Worm (Caenorhabditis elegans) whole organism, L1 larva: ENCODE results near the gene flp-15.
A peak's percentile ranks its signal among the peaks of the same experiment; 100 is the strongest.

Experiments
- C04F5.9 ChIP-seq: sonication (generic microtip); optimal IDR thresholded peaks from 2 replicates; lab custom pipeline; 2016; ENCODE audit warnings: missing genetic modification characterization, missing compliant biosample characterization
- C34B4.2 ChIP-seq: sonication (generic microtip); optimal IDR thresholded peaks from 2 replicates; lab custom pipeline; 2017; ENCODE audit warnings: mild to moderate bottlenecking, missing genetic modification characterization, missing compliant biosample characterization
- F16B12.6 ChIP-seq: fragments of 150-350 bp; optimal IDR thresholded peaks from 2 replicates; lab custom pipeline; 2014; ENCODE audit warnings: missing biosample characterization, missing genetic modification characterization
- aha-1 ChIP-seq: fragments of 150-350 bp; optimal IDR thresholded peaks from 2 replicates; lab custom pipeline; 2014; ENCODE audit warnings: missing biosample characterization, missing genetic modification characterization
- alr-1 ChIP-seq: fragments of 200-800 bp; sonication (Bioruptor generic); optimal IDR thresholded peaks from 2 replicates; lab custom pipeline; 2018; ENCODE audit warnings: borderline replicate concordance, mild to moderate bottlenecking, missing genetic modification characterization, missing compliant biosample characterization
- aly-2 ChIP-seq: fragments of 150-350 bp; optimal IDR thresholded peaks from 2 replicates; lab custom pipeline; 2014; ENCODE audit warnings: missing biosample characterization, missing genetic modification characterization
- ama-1 ChIP-seq: fragments of 150-350 bp; optimal IDR thresholded peaks from 2 replicates; lab custom pipeline; 2014
- ceh-63 ChIP-seq: fragments of 200-800 bp; sonication (Bioruptor generic); optimal IDR thresholded peaks from 2 replicates; lab custom pipeline; 2018; ENCODE audit warnings: mild to moderate bottlenecking, missing genetic modification characterization, missing compliant biosample characterization
- ceh-88 ChIP-seq: fragments of 200-800 bp; sonication (Bioruptor generic); IDR thresholded peaks from 2 replicates; pipeline ENCODE4 v1.3.6; 2022; ENCODE audit warnings: missing genetic modification characterization, missing compliant biosample characterization
- ces-1 ChIP-seq: fragments of 150-350 bp; optimal IDR thresholded peaks from 2 replicates; lab custom pipeline; 2014; ENCODE audit warnings: missing biosample characterization, missing genetic modification reagents, missing genetic modification characterization
- dsc-1 ChIP-seq: sonication (generic microtip); optimal IDR thresholded peaks from 2 replicates; lab custom pipeline; 2016; ENCODE audit warnings: mild to moderate bottlenecking, missing genetic modification characterization, missing compliant biosample characterization
- efl-1 ChIP-seq, 4 experiments: fragments of 150-350 bp; optimal IDR thresholded peaks in 3 of 4; peaks in 1 of 4; 1 replicate in 1 of 4; 2 replicates in 3 of 4; lab custom pipeline; 2014; ENCODE audit warnings: missing biosample characterization in 2 of 4, missing genetic modification characterization in 2 of 4, missing genetic modification reagents in 2 of 4
- efl-3 ChIP-seq: fragments of 200-800 bp; sonication (Bioruptor generic); optimal IDR thresholded peaks from 2 replicates; lab custom pipeline; 2018; ENCODE audit warnings: mild to moderate bottlenecking, missing genetic modification characterization, missing compliant biosample characterization
- egl-13 ChIP-seq: sonication (generic microtip); optimal IDR thresholded peaks from 2 replicates; lab custom pipeline; 2016; ENCODE audit warnings: missing genotype, missing genetic modification reagents, missing genetic modification characterization, missing compliant biosample characterization
- elt-3 ChIP-seq, 6 experiments: fragments of 150-350 bp in 1 of 6; sonication (generic microtip); optimal IDR thresholded peaks; 2 replicates each; lab custom pipeline; 2017 to 2018; ENCODE audit warnings: missing biosample characterization in 6 of 6, missing genetic modification characterization in 6 of 6, inconsistent platforms in 1 of 6
- ets-5 ChIP-seq: fragments of 200-800 bp; sonication (Bioruptor generic); IDR thresholded peaks from 2 replicates; pipeline ENCODE4 v1.3.6; 2022; ENCODE audit warnings: missing genetic modification characterization, missing compliant biosample characterization
- fos-1 ChIP-seq: fragments of 150-350 bp; optimal IDR thresholded peaks from 2 replicates; lab custom pipeline; 2014; ENCODE audit warnings: missing biosample characterization, missing genetic modification characterization
- grh-1 ChIP-seq: fragments of 200-800 bp; sonication (Bioruptor generic); IDR thresholded peaks from 2 replicates; pipeline ENCODE4 v1.3.6; 2022; ENCODE audit warnings: missing genetic modification reagents, missing genetic modification characterization, missing compliant biosample characterization
- hlh-4 ChIP-seq: sonication (generic microtip); optimal IDR thresholded peaks from 2 replicates; lab custom pipeline; 2016; ENCODE audit warnings: mild to moderate bottlenecking, missing genetic modification characterization, missing compliant biosample characterization
- isw-1 ChIP-seq: fragments of 200-800 bp; sonication (Bioruptor generic); IDR thresholded peaks from 2 replicates; pipeline ENCODE4 v1.3.6; 2022; ENCODE audit warnings: missing genetic modification characterization, missing compliant biosample characterization
- jun-1 ChIP-seq: fragments of 150-350 bp; optimal IDR thresholded peaks from 2 replicates; lab custom pipeline; 2014; ENCODE audit warnings: missing biosample characterization, missing genetic modification reagents, missing genetic modification characterization
- lin-14 ChIP-seq: fragments of 200-800 bp; sonication (Bioruptor generic); optimal IDR thresholded peaks from 2 replicates; lab custom pipeline; 2018; ENCODE audit warnings: mild to moderate bottlenecking, missing genetic modification characterization, moderate library complexity, missing compliant biosample characterization
- lin-15B ChIP-seq: fragments of 150-350 bp; sonication (generic microtip); optimal IDR thresholded peaks from 3 replicates; lab custom pipeline; 2014; ENCODE audit warnings: missing biosample characterization, missing genetic modification characterization
- lin-35 ChIP-seq, 2 experiments: fragments of 150-350 bp; optimal IDR thresholded peaks; 2 replicates each; lab custom pipeline; 2014; ENCODE audit warnings: missing biosample characterization in 2 of 2, missing genetic modification characterization in 2 of 2, missing genetic modification reagents in 2 of 2
- lin-39 ChIP-seq: fragments of 150-350 bp; optimal IDR thresholded peaks from 2 replicates; lab custom pipeline; 2014; ENCODE audit warnings: missing biosample characterization, missing genetic modification reagents, missing genetic modification characterization
- lir-3 ChIP-seq: sonication (generic microtip); optimal IDR thresholded peaks from 2 replicates; lab custom pipeline; 2016; ENCODE audit warnings: mild to moderate bottlenecking, missing genetic modification characterization, moderate library complexity, missing compliant biosample characterization; ENCODE audit not compliant: poor library complexity
- lsy-2 ChIP-seq, 2 experiments: fragments of 150-350 bp; optimal IDR thresholded peaks; 2 replicates each; lab custom pipeline; 2014; ENCODE audit warnings: missing biosample characterization in 2 of 2, missing genetic modification characterization in 2 of 2
- mab-9 ChIP-seq: fragments of 200-800 bp; sonication (Bioruptor generic); IDR thresholded peaks from 2 replicates; pipeline ENCODE4 v1.3.6; 2022; ENCODE audit warnings: missing genetic modification reagents, missing genetic modification characterization, missing compliant biosample characterization
- mdl-1 ChIP-seq, 2 experiments: fragments of 150-350 bp; optimal IDR thresholded peaks; 2 replicates each; lab custom pipeline; 2014 to 2017; ENCODE audit warnings: missing biosample characterization in 2 of 2, missing genetic modification characterization in 2 of 2, inconsistent platforms in 1 of 2
- mef-2 ChIP-seq: fragments of 150-350 bp; optimal IDR thresholded peaks from 2 replicates; lab custom pipeline; 2014; ENCODE audit warnings: missing biosample characterization, missing genetic modification characterization
- mep-1 ChIP-seq: fragments of 150-350 bp; optimal IDR thresholded peaks from 2 replicates; lab custom pipeline; 2014; ENCODE audit warnings: missing biosample characterization, missing genetic modification characterization
- nhr-11 ChIP-seq: fragments of 150-350 bp; optimal IDR thresholded peaks from 2 replicates; lab custom pipeline; 2014; ENCODE audit warnings: missing biosample characterization, missing genetic modification characterization
- nhr-19 ChIP-seq: fragments of 200-800 bp; sonication (Bioruptor generic); conservative IDR thresholded peaks from 2 replicates; pipeline ENCODE4 v1.3.6; 2022; ENCODE audit warnings: missing genetic modification characterization, missing compliant biosample characterization
- nhr-20 ChIP-seq: sonication (generic microtip); optimal IDR thresholded peaks from 2 replicates; lab custom pipeline; 2016; ENCODE audit warnings: mild to moderate bottlenecking, missing genetic modification characterization, missing compliant biosample characterization
- nhr-237 ChIP-seq: fragments of 150-350 bp; optimal IDR thresholded peaks from 2 replicates; lab custom pipeline; 2014; ENCODE audit warnings: missing biosample characterization, missing genetic modification characterization
- nhr-28 ChIP-seq: fragments of 150-350 bp; optimal IDR thresholded peaks from 2 replicates; lab custom pipeline; 2014; ENCODE audit warnings: missing biosample characterization, missing genetic modification characterization
- nhr-71 ChIP-seq: sonication (generic microtip); optimal IDR thresholded peaks from 2 replicates; lab custom pipeline; 2016; ENCODE audit warnings: mild to moderate bottlenecking, missing genetic modification characterization, moderate library complexity, missing compliant biosample characterization
- nhr-84 ChIP-seq: sonication (generic microtip); optimal IDR thresholded peaks from 2 replicates; lab custom pipeline; 2017; ENCODE audit warnings: missing biosample characterization, missing genetic modification characterization
- pag-3 ChIP-seq: sonication (generic microtip); optimal IDR thresholded peaks from 2 replicates; lab custom pipeline; 2017; ENCODE audit warnings: missing genetic modification characterization, mild to moderate bottlenecking, missing compliant biosample characterization, antibody characterized with exemption, borderline replicate concordance; ENCODE audit not compliant: insufficient read depth
- pax-3 ChIP-seq: fragments of 200-800 bp; sonication (Bioruptor generic); optimal IDR thresholded peaks from 2 replicates; lab custom pipeline; 2018; ENCODE audit warnings: mild to moderate bottlenecking, missing genetic modification characterization, moderate library complexity, missing compliant biosample characterization
- pqm-1 ChIP-seq: sonication (generic microtip); optimal IDR thresholded peaks from 3 replicates; lab custom pipeline; 2017; ENCODE audit warnings: missing biosample characterization, missing genetic modification characterization
- rnt-1 ChIP-seq: sonication (generic microtip); optimal IDR thresholded peaks from 2 replicates; lab custom pipeline; 2016; ENCODE audit warnings: mild to moderate bottlenecking, missing genetic modification characterization, moderate library complexity, missing compliant biosample characterization
- skn-1 ChIP-seq: fragments of 150-350 bp; optimal IDR thresholded peaks from 2 replicates; lab custom pipeline; 2014; ENCODE audit warnings: missing biosample characterization, missing genetic modification characterization
- snpc-4 ChIP-seq: fragments of 150-350 bp; optimal IDR thresholded peaks from 2 replicates; lab custom pipeline; 2014; ENCODE audit warnings: missing biosample characterization, missing genetic modification characterization
- sox-4 ChIP-seq: sonication (generic microtip); optimal IDR thresholded peaks from 2 replicates; lab custom pipeline; 2016; ENCODE audit warnings: missing genetic modification characterization, missing compliant biosample characterization
- tbx-2 ChIP-seq: sonication (generic microtip); optimal IDR thresholded peaks from 2 replicates; lab custom pipeline; 2016; ENCODE audit warnings: missing genetic modification characterization, missing compliant biosample characterization
- unc-130 ChIP-seq: fragments of 150-350 bp; optimal IDR thresholded peaks from 2 replicates; lab custom pipeline; 2017; ENCODE audit warnings: missing biosample characterization, missing genetic modification characterization, inconsistent platforms
- unc-62 ChIP-seq: fragments of 150-350 bp; optimal IDR thresholded peaks from 2 replicates; lab custom pipeline; 2014; ENCODE audit warnings: missing biosample characterization, missing genetic modification reagents, missing genetic modification characterization
- unc-86 ChIP-seq: sonication (generic microtip); optimal IDR thresholded peaks from 2 replicates; lab custom pipeline; 2016; ENCODE audit warnings: missing genetic modification characterization, missing compliant biosample characterization
- vab-15 ChIP-seq: sonication (generic microtip); optimal IDR thresholded peaks from 2 replicates; lab custom pipeline; 2017; ENCODE audit warnings: missing genotype, mild to moderate bottlenecking, missing genetic modification characterization, missing compliant biosample characterization
- xbp-1 ChIP-seq: sonication (generic microtip); optimal IDR thresholded peaks from 2 replicates; lab custom pipeline; 2016; ENCODE audit warnings: missing genetic modification characterization, missing compliant biosample characterization
- zag-1 ChIP-seq: fragments of 150-350 bp; optimal IDR thresholded peaks from 2 replicates; lab custom pipeline; 2014; ENCODE audit warnings: missing biosample characterization, missing genetic modification characterization
- ztf-11 ChIP-seq, 2 experiments: sonication (generic microtip); optimal IDR thresholded peaks; 2 replicates each; lab custom pipeline; 2016 to 2017; ENCODE audit warnings: missing genetic modification characterization in 2 of 2, missing biosample characterization in 1 of 2, missing compliant biosample characterization in 1 of 2

Gene flp-15

DNA sequence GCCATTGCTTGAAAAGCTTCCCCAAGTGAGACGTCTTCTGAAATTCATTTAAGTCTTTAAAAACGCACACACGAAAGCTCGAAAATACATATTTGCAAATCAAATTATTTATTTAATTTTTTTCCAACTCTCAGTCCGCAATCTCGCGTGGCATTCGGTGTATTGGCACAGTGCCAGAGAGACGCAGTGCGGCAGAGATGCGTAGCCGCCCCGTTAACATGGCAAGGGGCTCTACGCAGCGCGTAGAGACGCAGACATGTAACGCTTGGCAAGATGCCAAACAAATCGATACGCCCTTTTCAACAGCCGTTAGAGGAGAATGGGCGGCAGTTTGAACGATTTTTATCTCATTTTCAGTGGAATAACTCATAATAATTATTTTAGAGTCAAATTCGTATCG is 24.1 kb downstream of the flp-15 start, which contains the start of the genes drr-2 and set-16 (continued):
- TF ChIP-seq ceh-88 (GFP tag; lab: Robert Waterston, UW) = peak; percentile 95
- TF ChIP-seq tbx-2 (tag; lab: Kevin White, UChicago) = peak; percentile 99
- TF ChIP-seq elt-3 (tag; optimal IDR thresholded peaks at IDR 0.05; lab: Kevin White, UChicago) = peak in 3 of 6 experiments; percentile 94 to 98 (median 95)
- peak; percentile 98 for TF ChIP-seq xbp-1 (tag; lab: Kevin White, UChicago)
- TF ChIP-seq rnt-1 = peak; percentile 98
- TF ChIP-seq fos-1 (tag; lab: Kevin White, UChicago) = peak; percentile 94
- peak; percentile 1 for TF ChIP-seq nhr-84 (tag; lab: Kevin White, UChicago)
- peak; percentile 99 for TF ChIP-seq lin-14
- peak; percentile 98 for TF ChIP-seq pax-3
- peak; percentile 91 for TF ChIP-seq snpc-4
- peak; percentile 99 for TF ChIP-seq nhr-19 (GFP tag; lab: Robert Waterston, UW)
- peak in 1 of 2 experiments; percentile 90 for TF ChIP-seq mdl-1 (tag; optimal IDR thresholded peaks at IDR 0.05; lab: Kevin White, UChicago)
- peak; percentile 99 for TF ChIP-seq nhr-20 (tag; lab: Kevin White, UChicago)
- TF ChIP-seq unc-130 (tag; lab: Kevin White, UChicago) = peak; percentile 98
- TF ChIP-seq ceh-63 (GFP tag; lab: Kevin White, UChicago) = peak; percentile 56
- peak; percentile 98 for TF ChIP-seq jun-1 (tag; lab: Kevin White, UChicago)
- TF ChIP-seq lir-3 (tag; lab: Kevin White, UChicago) = peak; percentile 92
- peak; percentile 99 for TF ChIP-seq dsc-1
- TF ChIP-seq unc-86 (tag; lab: Kevin White, UChicago) = peak; percentile 99
- TF ChIP-seq isw-1 (GFP tag; lab: Robert Waterston, UW) = peak; percentile 99
- peak; percentile 68 for TF ChIP-seq vab-15
- peak; percentile 100 for TF ChIP-seq nhr-71 (tag; lab: Kevin White, UChicago)
- TF ChIP-seq lin-35 (GFP tag; optimal IDR thresholded peaks at IDR 0.05; lab: Kevin White, UChicago) = peak; percentile 94 to 97
- TF ChIP-seq efl-1 (optimal IDR thresholded peaks at IDR 0.05; lab: Kevin White, UChicago) = peak; percentile 95 to 96
- TF ChIP-seq efl-1 (GFP tag; optimal IDR thresholded peaks at IDR 0.05 in 1 of 2; lab: Kevin White, UChicago) = peak; percentile 89 to 99
- TF ChIP-seq lin-15B (tag; lab: Kevin White, UChicago) = peak; percentile 97
- peak; percentile 81 for TF ChIP-seq nhr-28 (tag; lab: Kevin White, UChicago)
- TF ChIP-seq ztf-11 (tag; optimal IDR thresholded peaks at IDR 0.05; lab: Kevin White, UChicago) = peak in 1 of 2 experiments; percentile 94
- TF ChIP-seq skn-1 (tag; lab: Kevin White, UChicago) = peak; percentile 94
- peak; percentile 97 for TF ChIP-seq lsy-2 (tag; optimal IDR thresholded peaks at IDR 0.05; lab: Kevin White, UChicago)
- peak; percentile 38 for TF ChIP-seq pag-3 (tag; lab: Kevin White, UChicago)
- TF ChIP-seq hlh-4 (tag; lab: Kevin White, UChicago) = peak; percentile 53
- TF ChIP-seq unc-62 (GFP tag; lab: Kevin White, UChicago) = no peak
- TF ChIP-seq efl-3 (GFP tag; lab: Kevin White, UChicago) = peak; percentile 86
- no peak for TF ChIP-seq alr-1
- TF ChIP-seq ama-1 = peak; percentile 48
- TF ChIP-seq zag-1 (tag; lab: Kevin White, UChicago) = peak; percentile 85
- peak; percentile 96 for TF ChIP-seq nhr-237 (tag; lab: Kevin White, UChicago)
- TF ChIP-seq ces-1 (GFP tag; lab: Kevin White, UChicago) = peak; percentile 75
- TF ChIP-seq aha-1 (tag; lab: Kevin White, UChicago) = peak; percentile 96
- peak; percentile 98 for TF ChIP-seq mab-9 (GFP tag; lab: Robert Waterston, UW)
- TF ChIP-seq lin-39 (tag; lab: Kevin White, UChicago) = peak; percentile 92
- TF ChIP-seq pqm-1 (tag; lab: Kevin White, UChicago) = peak; percentile 27
- peak; percentile 98 for TF ChIP-seq egl-13 (tag; lab: Kevin White, UChicago)
- peak; percentile 95 for TF ChIP-seq C04F5.9
- TF ChIP-seq grh-1 (GFP tag; lab: Robert Waterston, UW) = peak; percentile 98
- peak; percentile 85 for TF ChIP-seq mef-2
- no peak for TF ChIP-seq ets-5 (GFP tag; lab: Robert Waterston, UW)
- TF ChIP-seq nhr-11 (tag; lab: Kevin White, UChicago) = peak; percentile 97
- TF ChIP-seq mep-1 (tag; lab: Kevin White, UChicago) = peak; percentile 99
- TF ChIP-seq C34B4.2 (tag; lab: Kevin White, UChicago) = peak; percentile 90
- peak; percentile 95 for TF ChIP-seq aly-2 (tag; lab: Kevin White, UChicago)
- TF ChIP-seq sox-4 (tag; lab: Kevin White, UChicago) = peak; percentile 94
- peak; percentile 100 for TF ChIP-seq F16B12.6
- TF ChIP-seq, all 84 proteins: peak for 77
